Worm (Caenorhabditis elegans): Measurements from ENCODE around the gene K04H4.5.

ce11 chrIII:9359060-9359459, at the start of gene K04H4.5:
- TF ChIP-seq him-1 (tag; optimal IDR thresholded peaks at IDR 0.05) (no peak), dao-5 (tag; optimal IDR thresholded peaks at IDR 0.05) (no peak)
